Fruit fly (Drosophila melanogaster) whole organism, wandering third instar larva: ENCODE measurements around the gene RpS10b.

Experiments used
- Abd-B ChIP-seq: fragments of >200 bp; optimal IDR thresholded peaks from 2 replicates; lab custom pipeline; 2017; ENCODE audit warnings: missing biosample characterization, missing genetic modification characterization
- CG9705 ChIP-seq: fragments of 200-800 bp; sonication (Bioruptor generic); optimal IDR thresholded peaks from 2 replicates; lab custom pipeline; 2018; ENCODE audit warnings: missing biosample characterization, mild to moderate bottlenecking, missing genetic modification characterization
- GATAd ChIP-seq: sonication (Bioruptor generic); optimal IDR thresholded peaks from 2 replicates; lab custom pipeline; 2016; ENCODE audit warnings: missing biosample characterization, missing genetic modification characterization
- Hnf4 ChIP-seq: fragments of 200-800 bp; sonication (Bioruptor generic); optimal IDR thresholded peaks from 2 replicates; lab custom pipeline; 2016; ENCODE audit warnings: missing biosample characterization, mild to moderate bottlenecking, missing genetic modification characterization
- Mio ChIP-seq: sonication (Bioruptor generic); optimal IDR thresholded peaks from 2 replicates; lab custom pipeline; 2016; ENCODE audit warnings: missing biosample characterization, missing genetic modification characterization
- Rel ChIP-seq, 2 experiments: fragments of 200-800 bp; sonication (Bioruptor generic) in 1 of 2; optimal IDR thresholded peaks; 2 replicates in 1 of 2; 3 replicates in 1 of 2; lab custom pipeline; 2016 to 2019; ENCODE audit warnings: mild to moderate bottlenecking in 2 of 2, missing biosample characterization in 2 of 2, missing genetic modification characterization in 2 of 2, moderate library complexity in 1 of 2
- h ChIP-seq: fragments of 200-800 bp; sonication (Bioruptor generic); optimal IDR thresholded peaks from 3 replicates; lab custom pipeline; 2016; ENCODE audit warnings: missing biosample characterization, mild to moderate bottlenecking, missing genetic modification characterization
- pan ChIP-seq: fragments of >200 bp; optimal IDR thresholded peaks from 2 replicates; lab custom pipeline; 2017
- psq ChIP-seq: fragments of 200-800 bp; sonication (Bioruptor generic); optimal IDR thresholded peaks from 3 replicates; lab custom pipeline; 2017; ENCODE audit warnings: missing biosample characterization, mild to moderate bottlenecking, missing genetic modification characterization, moderate library complexity
- usp ChIP-seq: fragments of >200 bp; optimal IDR thresholded peaks from 2 replicates; lab custom pipeline; 2017; ENCODE audit warnings: missing biosample characterization, missing genetic modification characterization

DNA sequence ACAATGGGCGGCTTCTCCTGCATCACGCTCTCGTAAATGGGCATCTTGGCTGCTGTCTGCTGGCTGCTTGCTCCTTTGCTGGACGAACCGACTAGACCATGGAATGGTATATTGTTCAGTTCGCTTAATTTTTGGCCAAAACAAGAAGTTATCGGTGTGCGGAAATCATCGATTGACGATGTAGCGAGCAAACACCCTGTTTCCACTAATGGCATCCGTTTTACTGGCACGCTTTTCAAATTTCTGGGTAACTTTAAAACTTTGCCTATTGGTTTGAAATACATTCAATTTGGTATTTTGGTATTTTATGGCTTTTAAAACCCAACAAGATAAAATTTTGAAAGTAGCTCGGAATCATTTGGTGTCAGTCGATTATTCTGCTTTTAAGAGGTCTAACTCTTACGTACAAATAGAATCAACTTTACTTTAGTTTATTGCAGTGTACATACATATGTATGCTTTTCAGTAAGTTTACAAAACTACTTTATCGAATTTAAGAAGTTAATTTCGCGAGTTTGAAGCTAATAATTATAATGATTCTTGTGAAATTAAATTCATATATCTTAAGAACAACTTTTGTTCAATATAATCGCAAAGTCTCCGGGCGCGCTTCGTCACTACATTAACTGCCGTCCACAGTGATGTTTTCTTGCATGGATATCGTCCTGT, 48.2 kb downstream of the RpS10b start, which contains the start of gene Arp10:
- no peak for TF ChIP-seq Abd-B (GFP tag; lab: Kevin White, UChicago)
- no peak for TF ChIP-seq GATAd (GFP tag; lab: Kevin White, UChicago)
- no peak for TF ChIP-seq pan (lab: Kevin White, UChicago)
- TF ChIP-seq h (GFP tag; lab: Kevin White, UChicago), result peak; percentile 11
- no peak for TF ChIP-seq Mio
- no peak for TF ChIP-seq CG9705
- TF ChIP-seq usp (GFP tag; lab: Kevin White, UChicago), result no peak
- no peak for TF ChIP-seq psq (GFP tag; lab: Kevin White, UChicago)
- no peak for TF ChIP-seq Rel (GFP tag; optimal IDR thresholded peaks at IDR 0.05; lab: Kevin White, UChicago)
- no peak for TF ChIP-seq Rel (tag; optimal IDR thresholded peaks at IDR 0.05; lab: Kevin White, UChicago)
- no peak for TF ChIP-seq Hnf4 (GFP tag; lab: Kevin White, UChicago)
